Fruit fly (Drosophila melanogaster) whole organism, embryonic: Measurements from ENCODE around the gene CG16956.
A peak's percentile ranks its signal among the peaks of the same experiment; 100 is the strongest.

Source experiments
- Aef1 ChIP-seq: fragments of 200-800 bp; sonication (Bioruptor generic); IDR thresholded peaks from 3 replicates; pipeline ENCODE4 v1.3.6; 2022; ENCODE audit warnings: missing biosample characterization, missing genetic modification characterization
- B-H2 ChIP-seq: fragments of 200-800 bp; sonication (Bioruptor generic); optimal IDR thresholded peaks from 2 replicates; lab custom pipeline; 2018; ENCODE audit warnings: missing biosample characterization, mild to moderate bottlenecking, missing genetic modification characterization
- BtbVII ChIP-seq: fragments of 200-800 bp; sonication (Bioruptor generic); optimal IDR thresholded peaks from 3 replicates; lab custom pipeline; 2017; ENCODE audit warnings: missing biosample characterization, mild to moderate bottlenecking, missing genetic modification characterization
- CG10543 ChIP-seq: fragments of 200-800 bp; sonication (Bioruptor generic); optimal IDR thresholded peaks from 3 replicates; lab custom pipeline; 2017; ENCODE audit warnings: missing biosample characterization, mild to moderate bottlenecking, missing genetic modification characterization, moderate library complexity
- CG11696 ChIP-seq: fragments of 200-800 bp; sonication (Bioruptor generic); IDR thresholded peaks from 2 replicates; pipeline ENCODE4 v1.3.6; 2022; ENCODE audit warnings: missing biosample characterization, missing genetic modification characterization
- CG12391 ChIP-seq: fragments of 200-800 bp; sonication (Bioruptor generic); optimal IDR thresholded peaks from 3 replicates; lab custom pipeline; 2018; ENCODE audit warnings: missing biosample characterization, mild to moderate bottlenecking, missing genetic modification characterization, moderate library complexity
- CG12942 ChIP-seq: fragments of 200-800 bp; sonication (Bioruptor generic); optimal IDR thresholded peaks from 3 replicates; lab custom pipeline; 2016; ENCODE audit warnings: missing biosample characterization, missing genetic modification characterization
- CG13123 ChIP-seq: fragments of 200-800 bp; sonication (Bioruptor generic); optimal IDR thresholded peaks from 2 replicates; lab custom pipeline; 2016; ENCODE audit warnings: missing biosample characterization, missing genetic modification characterization
- CG14710 ChIP-seq: fragments of 200-800 bp; sonication (Bioruptor generic); optimal IDR thresholded peaks from 3 replicates; lab custom pipeline; 2019; ENCODE audit warnings: missing biosample characterization, mild to moderate bottlenecking, missing genetic modification characterization, moderate library complexity
- CG1529 ChIP-seq: fragments of 200-800 bp; sonication (Bioruptor generic); optimal IDR thresholded peaks from 3 replicates; lab custom pipeline; 2018; ENCODE audit warnings: missing biosample characterization, missing genetic modification characterization
- CG15601 ChIP-seq: fragments of 200-800 bp; sonication (Bioruptor generic); optimal IDR thresholded peaks from 3 replicates; lab custom pipeline; 2019; ENCODE audit warnings: missing biosample characterization, mild to moderate bottlenecking, missing genetic modification characterization, moderate library complexity
- CG1647 ChIP-seq: fragments of 200-800 bp; sonication (Bioruptor generic); optimal IDR thresholded peaks from 3 replicates; lab custom pipeline; 2016; ENCODE audit warnings: missing biosample characterization, missing genetic modification characterization
- CG16779 ChIP-seq: fragments of 200-800 bp; sonication (Bioruptor generic); IDR thresholded peaks from 2 replicates; pipeline ENCODE4 v1.3.6; 2022; ENCODE audit warnings: missing biosample characterization, missing genetic modification characterization
- CG16815 ChIP-seq: fragments of 200-800 bp; sonication (Bioruptor generic); optimal IDR thresholded peaks from 3 replicates; lab custom pipeline; 2017; ENCODE audit warnings: missing biosample characterization, mild to moderate bottlenecking, missing genetic modification characterization
- CG17385 ChIP-seq: fragments of 200-800 bp; sonication (Bioruptor generic); optimal IDR thresholded peaks from 3 replicates; lab custom pipeline; 2018; ENCODE audit warnings: missing biosample characterization, mild to moderate bottlenecking, missing genetic modification characterization
- CG1792 ChIP-seq: fragments of 200-800 bp; sonication (Bioruptor generic); optimal IDR thresholded peaks from 2 replicates; lab custom pipeline; 2016; ENCODE audit warnings: missing biosample characterization, missing genetic modification characterization
- CG2712 ChIP-seq: fragments of 200-800 bp; optimal IDR thresholded peaks from 3 replicates; lab custom pipeline; 2019; ENCODE audit warnings: missing biosample characterization, mild to moderate bottlenecking, missing genetic modification characterization, moderate library complexity
- CG3281 ChIP-seq: fragments of 200-800 bp; sonication (Bioruptor generic); optimal IDR thresholded peaks from 3 replicates; lab custom pipeline; 2017; ENCODE audit warnings: missing biosample characterization, mild to moderate bottlenecking, missing genetic modification characterization
- CG6654 ChIP-seq: fragments of 200-800 bp; sonication (Bioruptor generic); optimal IDR thresholded peaks from 2 replicates; lab custom pipeline; 2017; ENCODE audit warnings: missing biosample characterization, mild to moderate bottlenecking, missing genetic modification characterization
- CG9797 ChIP-seq: fragments of 200-800 bp; sonication (Bioruptor generic); optimal IDR thresholded peaks from 3 replicates; lab custom pipeline; 2018; ENCODE audit warnings: missing biosample characterization, mild to moderate bottlenecking, missing genetic modification characterization
- E2f1 ChIP-seq: fragments of 200-800 bp; sonication (Bioruptor generic); IDR thresholded peaks from 2 replicates; pipeline ENCODE4 v1.3.6; 2022; ENCODE audit warnings: missing biosample characterization, missing genetic modification characterization
- H15 ChIP-seq: fragments of 200-800 bp; sonication (Bioruptor generic); IDR thresholded peaks from 3 replicates; pipeline ENCODE4 v1.3.6; 2022; ENCODE audit warnings: missing biosample characterization, missing genetic modification characterization
- HHEX ChIP-seq: fragments of 200-800 bp; sonication (Bioruptor generic); optimal IDR thresholded peaks from 3 replicates; lab custom pipeline; 2017; ENCODE audit warnings: missing biosample characterization, mild to moderate bottlenecking, missing genetic modification characterization, missing genetic modification reagents
- Lpt ChIP-seq: fragments of >200 bp; optimal IDR thresholded peaks from 2 replicates; lab custom pipeline; 2018; ENCODE audit warnings: missing biosample characterization, missing genetic modification characterization
- Med ChIP-seq: fragments of 200-800 bp; sonication (Bioruptor generic); peaks from one replicate; lab custom pipeline; 2016; ENCODE audit warnings: missing biosample characterization, missing genetic modification characterization, mild to moderate bottlenecking, inconsistent platforms, moderate library complexity
- Mrtf ChIP-seq: fragments of 200-800 bp; sonication (Bioruptor generic); IDR thresholded peaks from 3 replicates; pipeline ENCODE4 v1.3.6; 2022; ENCODE audit warnings: missing biosample characterization, missing genetic modification characterization
- Side ChIP-seq: fragments of 200-800 bp; sonication (Bioruptor generic); optimal IDR thresholded peaks from 2 replicates; lab custom pipeline; 2016; ENCODE audit warnings: missing biosample characterization, missing genetic modification characterization
- ase ChIP-seq: fragments of 200-800 bp; sonication (Bioruptor generic); IDR thresholded peaks from 3 replicates; pipeline ENCODE4 v1.3.6; 2022; ENCODE audit warnings: missing biosample characterization, missing genetic modification characterization
- ato ChIP-seq: fragments of 200-800 bp; sonication (Bioruptor generic); IDR thresholded peaks from 2 replicates; pipeline ENCODE4 v1.3.6; 2022; ENCODE audit warnings: missing biosample characterization, missing genetic modification characterization; ENCODE audit not compliant: partially characterized antibody
- bbx ChIP-seq: fragments of 200-800 bp; sonication (Bioruptor generic); IDR thresholded peaks from 2 replicates; pipeline ENCODE4 v1.3.6; 2022; ENCODE audit warnings: missing biosample characterization, missing genetic modification characterization; ENCODE audit not compliant: partially characterized antibody
- cas ChIP-seq: fragments of 200-800 bp; sonication (Bioruptor generic); IDR thresholded peaks from 2 replicates; pipeline ENCODE4 v1.3.6; 2022; ENCODE audit warnings: missing biosample characterization, missing genetic modification characterization
- fd64A ChIP-seq: fragments of 200-800 bp; sonication (Bioruptor generic); optimal IDR thresholded peaks from 3 replicates; lab custom pipeline; 2018; ENCODE audit warnings: missing biosample characterization, mild to moderate bottlenecking, missing genetic modification characterization
- fru ChIP-seq: fragments of >200 bp; optimal IDR thresholded peaks from 2 replicates; lab custom pipeline; 2017
- gce ChIP-seq: fragments of 200-800 bp; sonication (Bioruptor generic); IDR thresholded peaks from 3 replicates; pipeline ENCODE4 v1.3.6; 2022; ENCODE audit warnings: missing biosample characterization, missing genetic modification characterization
- gcm2 ChIP-seq: fragments of 200-800 bp; sonication (Bioruptor generic); optimal IDR thresholded peaks from 2 replicates; lab custom pipeline; 2016; ENCODE audit warnings: missing biosample characterization, missing genetic modification characterization
- gsb-n ChIP-seq: fragments of 200-800 bp; sonication (Bioruptor generic); optimal IDR thresholded peaks from 3 replicates; lab custom pipeline; 2018; ENCODE audit warnings: missing biosample characterization, mild to moderate bottlenecking, missing genetic modification characterization
- ham ChIP-seq: fragments of 200-800 bp; sonication (Bioruptor generic); IDR thresholded peaks from 2 replicates; pipeline ENCODE4 v1.3.6; 2022; ENCODE audit warnings: missing biosample characterization, missing genetic modification characterization
- jing ChIP-seq: fragments of 200-800 bp; sonication (Bioruptor generic); optimal IDR thresholded peaks from 2 replicates; lab custom pipeline; 2018; ENCODE audit warnings: missing biosample characterization, mild to moderate bottlenecking, missing genetic modification characterization
- ken ChIP-seq: fragments of 200-800 bp; sonication (Bioruptor generic); IDR thresholded peaks from 3 replicates; pipeline ENCODE4 v1.3.6; 2022; ENCODE audit warnings: missing biosample characterization, missing genetic modification characterization
- lilli ChIP-seq: fragments of 200-800 bp; sonication (Bioruptor generic); optimal IDR thresholded peaks from 3 replicates; lab custom pipeline; 2016; ENCODE audit warnings: missing biosample characterization, missing genetic modification characterization
- mld ChIP-seq: fragments of 200-800 bp; sonication (Bioruptor generic); IDR thresholded peaks from 3 replicates; pipeline ENCODE4 v1.3.6; 2022; ENCODE audit warnings: missing biosample characterization, missing genetic modification characterization; ENCODE audit not compliant: partially characterized antibody
- pita ChIP-seq: fragments of 200-800 bp; sonication (Bioruptor generic); optimal IDR thresholded peaks from 2 replicates; lab custom pipeline; 2017; ENCODE audit warnings: missing biosample characterization, mild to moderate bottlenecking, missing genetic modification characterization
- seq ChIP-seq: fragments of 200-800 bp; sonication (Bioruptor generic); IDR thresholded peaks from 2 replicates; pipeline ENCODE4 v1.3.6; 2022; ENCODE audit warnings: missing biosample characterization, missing genetic modification characterization
- sim ChIP-seq: fragments of 200-800 bp; sonication (Bioruptor generic); IDR thresholded peaks from 2 replicates; pipeline ENCODE4 v1.3.6; 2022; ENCODE audit warnings: missing biosample characterization, missing genetic modification characterization
- sisA ChIP-seq: fragments of 200-800 bp; sonication (Bioruptor generic); IDR thresholded peaks from 2 replicates; pipeline ENCODE4 v1.3.6; 2022; ENCODE audit warnings: missing biosample characterization, missing genetic modification characterization
- sob ChIP-seq: fragments of 200-800 bp; sonication (Bioruptor generic); IDR thresholded peaks from 2 replicates; pipeline ENCODE4 v1.3.6; 2022; ENCODE audit warnings: missing biosample characterization, missing genetic modification characterization
- ssp ChIP-seq: fragments of 200-800 bp; sonication (Bioruptor generic); IDR thresholded peaks from 2 replicates; pipeline ENCODE4 v1.3.6; 2022; ENCODE audit warnings: missing biosample characterization, missing genetic modification characterization
- tap ChIP-seq: fragments of 200-800 bp; optimal IDR thresholded peaks from 3 replicates; lab custom pipeline; 2019; ENCODE audit warnings: missing biosample characterization, mild to moderate bottlenecking, missing genetic modification characterization, moderate library complexity
- tx ChIP-seq: fragments of 200-800 bp; sonication (Bioruptor generic); optimal IDR thresholded peaks from 2 replicates; lab custom pipeline; 2016; ENCODE audit warnings: missing biosample characterization, missing genetic modification characterization
- vnd ChIP-seq: fragments of 200-800 bp; sonication (Bioruptor generic); IDR thresholded peaks from 3 replicates; pipeline ENCODE4 v1.3.6; 2022; ENCODE audit warnings: missing biosample characterization, missing genetic modification characterization; ENCODE audit not compliant: partially characterized antibody
- z ChIP-seq: fragments of 200-800 bp; sonication (Bioruptor generic); IDR thresholded peaks from 3 replicates; pipeline ENCODE4 v1.3.6; 2022; ENCODE audit warnings: missing biosample characterization, missing genetic modification characterization
- zen2 ChIP-seq: fragments of 200-800 bp; sonication (Bioruptor generic); IDR thresholded peaks from 3 replicates; pipeline ENCODE4 v1.3.6; 2022; ENCODE audit warnings: missing biosample characterization, missing genetic modification characterization; ENCODE audit not compliant: partially characterized antibody

CG16956 gene

dm6 chr2L:13378488-13378964 lies 35.8 kb downstream of the CG16956 start, which contains the start of the genes CG9302 and beta'COP (continued):
- TF ChIP-seq CG14710 (tag; lab: Kevin White, UChicago): peak; percentile 81
- TF ChIP-seq CG16779: no peak
- TF ChIP-seq B-H2 (GFP tag; lab: Kevin White, UChicago): peak; percentile 77
- TF ChIP-seq tx (GFP tag; lab: Kevin White, UChicago): peak; percentile 5
- TF ChIP-seq zen2: no peak; the same call in 2 of the 3 replicates
- no peak for TF ChIP-seq fru (lab: Kevin White, UChicago)
- no peak for TF ChIP-seq CG1792 (GFP tag; lab: Kevin White, UChicago)
- TF ChIP-seq sisA: peak; percentile 58
- no peak for TF ChIP-seq Mrtf (GFP tag; lab: Robert Waterston, UW)
- no peak for TF ChIP-seq mld
- TF ChIP-seq CG16815 (GFP tag; lab: Kevin White, UChicago): peak; percentile 65
- peak; percentile 81 for TF ChIP-seq CG2712 (tag; lab: Kevin White, UChicago)
- no peak for TF ChIP-seq fd64A (GFP tag; lab: Kevin White, UChicago)
- peak; percentile 54 for TF ChIP-seq HHEX
- no peak for TF ChIP-seq gsb-n (tag; lab: Kevin White, UChicago)
- TF ChIP-seq sob (GFP tag; lab: Robert Waterston, UW): peak; percentile 56; the same call in 1 of the 2 replicates
- peak; percentile 81 for TF ChIP-seq CG3281 (GFP tag; lab: Kevin White, UChicago)
- no peak for TF ChIP-seq ato (GFP tag; lab: Robert Waterston, UW)
- TF ChIP-seq ham (GFP tag; lab: Robert Waterston, UW): 0 out of 2 replicates have a peak, but pooled peaks have one; percentile 12
- TF ChIP-seq jing: no peak
- peak; percentile 85 for TF ChIP-seq CG12391 (tag; lab: Kevin White, UChicago)
- TF ChIP-seq Aef1 (GFP tag; lab: Robert Waterston, UW): peak; percentile 59
- no peak for TF ChIP-seq pita
- TF ChIP-seq CG10543 (GFP tag; lab: Kevin White, UChicago): peak; percentile 84
- no peak for TF ChIP-seq tap (tag; lab: Kevin White, UChicago)
- TF ChIP-seq CG17385 (GFP tag; lab: Kevin White, UChicago): peak; percentile 95
- TF ChIP-seq sim (GFP tag; lab: Robert Waterston, UW): no peak
- TF ChIP-seq gcm2 (GFP tag; lab: Kevin White, UChicago): no peak
- TF ChIP-seq z (GFP tag; lab: Robert Waterston, UW): no peak
- TF ChIP-seq H15 (GFP tag; lab: Robert Waterston, UW): no peak
- TF ChIP-seq E2f1: no peak
- TF ChIP-seq CG9797 (GFP tag; lab: Kevin White, UChicago): peak; percentile 32
- TF ChIP-seq CG13123: peak; percentile 33
- TF ChIP-seq gce (GFP tag; lab: Robert Waterston, UW): no peak
- TF ChIP-seq vnd (GFP tag; lab: Robert Waterston, UW): peak; percentile 72; the same call in 2 of the 3 replicates
- TF ChIP-seq Side: no peak
- TF ChIP-seq CG1647 (GFP tag; lab: Kevin White, UChicago): peak; percentile 25
- no peak; the same call in 2 of the 3 replicates for TF ChIP-seq ase (GFP tag; lab: Robert Waterston, UW)
- no peak for TF ChIP-seq CG11696 (GFP tag; lab: Robert Waterston, UW)
- TF ChIP-seq CG15601: peak; percentile 68
- peak; percentile 52 for TF ChIP-seq CG12942 (GFP tag; lab: Kevin White, UChicago)
- TF ChIP-seq BtbVII (GFP tag; lab: Kevin White, UChicago): no peak
- TF ChIP-seq CG1529 (GFP tag; lab: Kevin White, UChicago): no peak
- TF ChIP-seq seq (GFP tag; lab: Robert Waterston, UW): no peak
- TF ChIP-seq Lpt (GFP tag; lab: Kevin White, UChicago): no peak
- TF ChIP-seq CG6654 (GFP tag; lab: Kevin White, UChicago): peak; percentile 5
- peak; percentile 84 for TF ChIP-seq Med (GFP tag; lab: Kevin White, UChicago)
- TF ChIP-seq ken (GFP tag; lab: Robert Waterston, UW): peak; percentile 71; the same call in 2 of the 3 replicates
- no peak; the same call in 1 of the 2 replicates for TF ChIP-seq bbx (GFP tag; lab: Robert Waterston, UW)
- TF ChIP-seq cas (GFP tag; lab: Robert Waterston, UW): no peak
- TF ChIP-seq ssp (GFP tag; lab: Robert Waterston, UW): peak; percentile 54; the same call in 1 of the 2 replicates
- peak; percentile 77 for TF ChIP-seq lilli (GFP tag; lab: Kevin White, UChicago)
